Worm (Caenorhabditis elegans) whole organism, late embryonic: ENCODE measurements around the gene sas-1.

ENCODE experiments used
- ahr-1 ChIP-seq: sonication (generic microtip); optimal IDR thresholded peaks from 2 replicates; lab custom pipeline; 2016; ENCODE audit warnings: missing genetic modification characterization, missing compliant biosample characterization
- fkh-10 ChIP-seq: fragments of 150-350 bp; optimal IDR thresholded peaks from 2 replicates; lab custom pipeline; 2014; ENCODE audit warnings: missing biosample characterization, missing genetic modification reagents, missing genetic modification characterization
- nfya-1 ChIP-seq: sonication (generic microtip); optimal IDR thresholded peaks from 2 replicates; lab custom pipeline; 2017; ENCODE audit warnings: missing genetic modification characterization, mild to moderate bottlenecking, missing compliant biosample characterization, antibody characterized with exemption, moderate library complexity
- pha-2 ChIP-seq: sonication (generic microtip); optimal IDR thresholded peaks from 2 replicates; lab custom pipeline; 2017; ENCODE audit warnings: mild to moderate bottlenecking, missing genetic modification characterization, missing compliant biosample characterization
- pha-4 ChIP-seq: fragments of 150-350 bp; optimal IDR thresholded peaks from 2 replicates; lab custom pipeline; 2018; ENCODE audit warnings: missing biosample characterization, missing genetic modification reagents, missing genetic modification characterization
- rnt-1 ChIP-seq: sonication (generic microtip); optimal IDR thresholded peaks from 2 replicates; lab custom pipeline; 2016; ENCODE audit warnings: missing genetic modification characterization, missing compliant biosample characterization
- sox-2 ChIP-seq: fragments of 200-800 bp; sonication (Bioruptor generic); IDR thresholded peaks from 2 replicates; pipeline ENCODE4 v1.3.6; 2022; ENCODE audit warnings: missing genetic modification reagents, missing genetic modification characterization, missing compliant biosample characterization
- tbx-2 ChIP-seq: sonication (generic microtip); optimal IDR thresholded peaks from 2 replicates; lab custom pipeline; 2016; ENCODE audit warnings: missing genetic modification characterization, missing compliant biosample characterization
- tbx-7 ChIP-seq: sonication (generic microtip); optimal IDR thresholded peaks from 2 replicates; lab custom pipeline; 2016; ENCODE audit warnings: missing genotype, missing genetic modification characterization, missing compliant biosample characterization

DNA sequence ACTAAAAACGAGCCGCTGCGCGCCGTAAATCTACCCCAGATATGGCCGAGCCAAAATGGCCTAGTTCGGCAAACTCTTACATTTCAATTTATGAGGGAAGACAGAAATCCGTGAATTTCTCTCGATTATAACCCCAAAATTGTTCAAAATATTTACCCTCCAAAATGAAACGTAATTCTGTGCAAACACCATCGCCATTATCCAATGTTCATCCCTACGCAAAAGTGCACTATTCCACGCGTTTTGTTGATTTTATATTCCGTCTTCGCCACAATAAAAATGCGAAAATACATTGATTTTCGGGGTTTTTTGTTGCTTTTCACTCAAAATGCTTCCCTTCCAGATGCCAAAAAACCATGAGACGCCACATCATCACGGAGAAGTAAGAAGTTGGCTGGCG, 11.9 kb downstream of the sas-1 start, which contains the start of gene hut-1:
- TF ChIP-seq fkh-10 (no peak), tbx-7 (no peak), pha-2 (tag; lab: Kevin White, UChicago) (no peak), tbx-2 (tag; lab: Kevin White, UChicago) (no peak), rnt-1 (no peak), nfya-1 (peak; percentile 32), sox-2 (no peak), pha-4 (no peak), ahr-1 (tag; lab: Kevin White, UChicago) (no peak)
